Worm (Caenorhabditis elegans) whole organism, L1 larva: ENCODE data around the gene srg-6.

Source experiments
- C04F5.9 ChIP-seq: sonication (generic microtip); optimal IDR thresholded peaks from 2 replicates; lab custom pipeline; 2016; ENCODE audit warnings: missing genetic modification characterization, missing compliant biosample characterization
- F16B12.6 ChIP-seq: fragments of 150-350 bp; optimal IDR thresholded peaks from 2 replicates; lab custom pipeline; 2014; ENCODE audit warnings: missing biosample characterization, missing genetic modification characterization
- Y116A8C.19 ChIP-seq: sonication (generic microtip); optimal IDR thresholded peaks from 2 replicates; lab custom pipeline; 2016; ENCODE audit warnings: missing compliant biosample characterization, missing genetic modification characterization, borderline replicate concordance
- aha-1 ChIP-seq: fragments of 150-350 bp; optimal IDR thresholded peaks from 2 replicates; lab custom pipeline; 2014; ENCODE audit warnings: missing biosample characterization, missing genetic modification characterization
- alr-1 ChIP-seq: fragments of 200-800 bp; sonication (Bioruptor generic); optimal IDR thresholded peaks from 2 replicates; lab custom pipeline; 2018; ENCODE audit warnings: borderline replicate concordance, mild to moderate bottlenecking, missing genetic modification characterization, missing compliant biosample characterization
- aly-2 ChIP-seq: fragments of 150-350 bp; optimal IDR thresholded peaks from 2 replicates; lab custom pipeline; 2014; ENCODE audit warnings: missing biosample characterization, missing genetic modification characterization
- ama-1 ChIP-seq: fragments of 150-350 bp; optimal IDR thresholded peaks from 2 replicates; lab custom pipeline; 2014
- blmp-1 ChIP-seq: fragments of 150-350 bp; optimal IDR thresholded peaks from 2 replicates; lab custom pipeline; 2014; ENCODE audit warnings: missing biosample characterization, missing genetic modification characterization
- ceh-63 ChIP-seq: fragments of 200-800 bp; sonication (Bioruptor generic); optimal IDR thresholded peaks from 2 replicates; lab custom pipeline; 2018; ENCODE audit warnings: mild to moderate bottlenecking, missing genetic modification characterization, missing compliant biosample characterization
- ceh-8 ChIP-seq: fragments of 200-800 bp; sonication (Bioruptor generic); optimal IDR thresholded peaks from 2 replicates; lab custom pipeline; 2018; ENCODE audit warnings: mild to moderate bottlenecking, missing genetic modification characterization, moderate library complexity, missing compliant biosample characterization
- ceh-82 ChIP-seq, 3 experiments: fragments of 150-350 bp in 1 of 3; sonication (generic microtip) in 2 of 3; optimal IDR thresholded peaks; 2 replicates each; lab custom pipeline; 2014 to 2017; ENCODE audit warnings: missing biosample characterization in 3 of 3, missing genetic modification characterization in 3 of 3
- ceh-88 ChIP-seq: fragments of 200-800 bp; sonication (Bioruptor generic); IDR thresholded peaks from 2 replicates; pipeline ENCODE4 v1.3.6; 2022; ENCODE audit warnings: missing genetic modification characterization, missing compliant biosample characterization
- ceh-90 ChIP-seq: sonication (generic microtip); optimal IDR thresholded peaks from 2 replicates; lab custom pipeline; 2016; ENCODE audit warnings: missing genetic modification characterization, missing compliant biosample characterization
- ces-1 ChIP-seq: fragments of 150-350 bp; optimal IDR thresholded peaks from 2 replicates; lab custom pipeline; 2014; ENCODE audit warnings: missing biosample characterization, missing genetic modification reagents, missing genetic modification characterization
- efl-1 ChIP-seq, 4 experiments: fragments of 150-350 bp; optimal IDR thresholded peaks in 3 of 4; peaks in 1 of 4; 1 replicate in 1 of 4; 2 replicates in 3 of 4; lab custom pipeline; 2014; ENCODE audit warnings: missing biosample characterization in 2 of 4, missing genetic modification characterization in 2 of 4, missing genetic modification reagents in 2 of 4
- efl-3 ChIP-seq: fragments of 200-800 bp; sonication (Bioruptor generic); optimal IDR thresholded peaks from 2 replicates; lab custom pipeline; 2018; ENCODE audit warnings: mild to moderate bottlenecking, missing genetic modification characterization, missing compliant biosample characterization
- egl-27 ChIP-seq, 2 experiments: fragments of 150-350 bp in 1 of 2; sonication (generic microtip); optimal IDR thresholded peaks; 3 replicates each; lab custom pipeline; 2017 to 2018; ENCODE audit warnings: missing biosample characterization in 2 of 2, missing genetic modification characterization in 2 of 2, missing genetic modification reagents in 2 of 2
- elt-2 ChIP-seq: sonication (generic microtip); optimal IDR thresholded peaks from 2 replicates; lab custom pipeline; 2016; ENCODE audit warnings: missing genetic modification characterization, mild to moderate bottlenecking, inconsistent platforms, missing compliant biosample characterization, missing genetic modification reagents
- ets-5 ChIP-seq: fragments of 200-800 bp; sonication (Bioruptor generic); IDR thresholded peaks from 2 replicates; pipeline ENCODE4 v1.3.6; 2022; ENCODE audit warnings: missing genetic modification characterization, missing compliant biosample characterization
- fkh-10 ChIP-seq: sonication (generic microtip); optimal IDR thresholded peaks from 2 replicates; lab custom pipeline; 2017; ENCODE audit warnings: missing biosample characterization, missing genetic modification reagents, missing genetic modification characterization
- fkh-4 ChIP-seq: sonication (generic microtip); optimal IDR thresholded peaks from 2 replicates; lab custom pipeline; 2016; ENCODE audit warnings: missing compliant biosample characterization, missing genetic modification characterization, borderline replicate concordance
- fkh-8 ChIP-seq: sonication (generic microtip); optimal IDR thresholded peaks from 2 replicates; lab custom pipeline; 2016; ENCODE audit warnings: mild to moderate bottlenecking, missing genetic modification characterization, missing compliant biosample characterization
- grh-1 ChIP-seq: fragments of 200-800 bp; sonication (Bioruptor generic); IDR thresholded peaks from 2 replicates; pipeline ENCODE4 v1.3.6; 2022; ENCODE audit warnings: missing genetic modification reagents, missing genetic modification characterization, missing compliant biosample characterization
- hlh-4 ChIP-seq: sonication (generic microtip); optimal IDR thresholded peaks from 2 replicates; lab custom pipeline; 2016; ENCODE audit warnings: mild to moderate bottlenecking, missing genetic modification characterization, missing compliant biosample characterization
- irx-1 ChIP-seq: sonication (generic microtip); optimal IDR thresholded peaks from 2 replicates; lab custom pipeline; 2016; ENCODE audit warnings: missing genetic modification characterization, missing compliant biosample characterization
- lin-13 ChIP-seq: fragments of 150-350 bp; optimal IDR thresholded peaks from 2 replicates; lab custom pipeline; 2014; ENCODE audit warnings: missing biosample characterization, missing genetic modification reagents, missing genetic modification characterization
- lin-14 ChIP-seq: fragments of 200-800 bp; sonication (Bioruptor generic); optimal IDR thresholded peaks from 2 replicates; lab custom pipeline; 2018; ENCODE audit warnings: mild to moderate bottlenecking, missing genetic modification characterization, moderate library complexity, missing compliant biosample characterization
- lin-35 ChIP-seq, 2 experiments: fragments of 150-350 bp; optimal IDR thresholded peaks; 2 replicates each; lab custom pipeline; 2014; ENCODE audit warnings: missing biosample characterization in 2 of 2, missing genetic modification characterization in 2 of 2, missing genetic modification reagents in 2 of 2
- lir-3 ChIP-seq: sonication (generic microtip); optimal IDR thresholded peaks from 2 replicates; lab custom pipeline; 2016; ENCODE audit warnings: mild to moderate bottlenecking, missing genetic modification characterization, moderate library complexity, missing compliant biosample characterization; ENCODE audit not compliant: poor library complexity
- lsy-2 ChIP-seq, 2 experiments: fragments of 150-350 bp; optimal IDR thresholded peaks; 2 replicates each; lab custom pipeline; 2014; ENCODE audit warnings: missing biosample characterization in 2 of 2, missing genetic modification characterization in 2 of 2
- mab-9 ChIP-seq: fragments of 200-800 bp; sonication (Bioruptor generic); IDR thresholded peaks from 2 replicates; pipeline ENCODE4 v1.3.6; 2022; ENCODE audit warnings: missing genetic modification reagents, missing genetic modification characterization, missing compliant biosample characterization
- mdl-1 ChIP-seq, 2 experiments: fragments of 150-350 bp; optimal IDR thresholded peaks; 2 replicates each; lab custom pipeline; 2014 to 2017; ENCODE audit warnings: missing biosample characterization in 2 of 2, missing genetic modification characterization in 2 of 2, inconsistent platforms in 1 of 2
- mep-1 ChIP-seq: fragments of 150-350 bp; optimal IDR thresholded peaks from 2 replicates; lab custom pipeline; 2014; ENCODE audit warnings: missing biosample characterization, missing genetic modification characterization
- nhr-19 ChIP-seq: fragments of 200-800 bp; sonication (Bioruptor generic); conservative IDR thresholded peaks from 2 replicates; pipeline ENCODE4 v1.3.6; 2022; ENCODE audit warnings: missing genetic modification characterization, missing compliant biosample characterization
- nhr-28 ChIP-seq: fragments of 150-350 bp; optimal IDR thresholded peaks from 2 replicates; lab custom pipeline; 2014; ENCODE audit warnings: missing biosample characterization, missing genetic modification characterization
- nhr-77 ChIP-seq: fragments of 150-350 bp; optimal IDR thresholded peaks from 2 replicates; lab custom pipeline; 2014; ENCODE audit warnings: missing biosample characterization, missing genetic modification characterization
- nhr-84 ChIP-seq: sonication (generic microtip); optimal IDR thresholded peaks from 2 replicates; lab custom pipeline; 2017; ENCODE audit warnings: missing biosample characterization, missing genetic modification characterization
- nhr-85 ChIP-seq: sonication (generic microtip); peaks from one replicate; lab custom pipeline; 2016; ENCODE audit warnings: missing genetic modification characterization, inconsistent platforms, missing compliant biosample characterization
- pax-3 ChIP-seq: fragments of 200-800 bp; sonication (Bioruptor generic); optimal IDR thresholded peaks from 2 replicates; lab custom pipeline; 2018; ENCODE audit warnings: mild to moderate bottlenecking, missing genetic modification characterization, moderate library complexity, missing compliant biosample characterization
- pqm-1 ChIP-seq: sonication (generic microtip); optimal IDR thresholded peaks from 3 replicates; lab custom pipeline; 2017; ENCODE audit warnings: missing biosample characterization, missing genetic modification characterization
- snpc-4 ChIP-seq: fragments of 150-350 bp; optimal IDR thresholded peaks from 2 replicates; lab custom pipeline; 2014; ENCODE audit warnings: missing biosample characterization, missing genetic modification characterization
- snu-23 ChIP-seq: sonication (generic microtip); optimal IDR thresholded peaks from 2 replicates; lab custom pipeline; 2016; ENCODE audit warnings: missing genetic modification characterization, missing compliant biosample characterization
- sox-4 ChIP-seq: sonication (generic microtip); optimal IDR thresholded peaks from 2 replicates; lab custom pipeline; 2016; ENCODE audit warnings: missing genetic modification characterization, missing compliant biosample characterization
- sptf-1 ChIP-seq: fragments of 150-350 bp; optimal IDR thresholded peaks from 2 replicates; lab custom pipeline; 2014; ENCODE audit warnings: missing biosample characterization, missing genetic modification characterization
- tbx-2 ChIP-seq: sonication (generic microtip); optimal IDR thresholded peaks from 2 replicates; lab custom pipeline; 2016; ENCODE audit warnings: missing genetic modification characterization, missing compliant biosample characterization
- unc-30 ChIP-seq: sonication (generic microtip); optimal IDR thresholded peaks from 2 replicates; lab custom pipeline; 2017; ENCODE audit warnings: missing biosample characterization, missing genetic modification characterization
- unc-98 ChIP-seq: fragments of 200-800 bp; sonication (Bioruptor generic); IDR thresholded peaks from 2 replicates; pipeline ENCODE4 v1.3.6; 2022; ENCODE audit warnings: missing genetic modification characterization, missing compliant biosample characterization
- vab-15 ChIP-seq: sonication (generic microtip); optimal IDR thresholded peaks from 2 replicates; lab custom pipeline; 2017; ENCODE audit warnings: missing genotype, mild to moderate bottlenecking, missing genetic modification characterization, missing compliant biosample characterization
- xbp-1 ChIP-seq: sonication (generic microtip); optimal IDR thresholded peaks from 2 replicates; lab custom pipeline; 2016; ENCODE audit warnings: missing genetic modification characterization, missing compliant biosample characterization

Gene srg-6

ce11 chrIII:6283024-6283423, 17.2 kb upstream of the srg-6 start:
- TF ChIP-seq snpc-4 (tag; lab: Kevin White, UChicago) = no peak
- no peak for TF ChIP-seq efl-1 (optimal IDR thresholded peaks at IDR 0.05; lab: Kevin White, UChicago)
- peak in 1 of 2 experiments; percentile 46 for TF ChIP-seq efl-1 (GFP tag; optimal IDR thresholded peaks at IDR 0.05 in 1 of 2; lab: Kevin White, UChicago)

- TF ChIP-seq ceh-90 (tag; lab: Kevin White, UChicago) (peak; percentile 24), ces-1 (GFP tag; lab: Kevin White, UChicago) (no peak), unc-98 (GFP tag; lab: Robert Waterston, UW) (no peak), xbp-1 (tag; lab: Kevin White, UChicago) (peak; percentile 77), mep-1 (tag; lab: Kevin White, UChicago) (peak; percentile 58), pax-3 (tag; lab: Kevin White, UChicago) (peak; percentile 10), F16B12.6 (no peak), lsy-2 (tag; optimal IDR thresholded peaks at IDR 0.05; lab: Kevin White, UChicago) (peak; percentile 79 to 81), efl-3 (no peak), mdl-1 (tag; optimal IDR thresholded peaks at IDR 0.05; lab: Kevin White, UChicago) (peak in 1 of 2 experiments; percentile 83), mab-9 (GFP tag; lab: Robert Waterston, UW) (0 out of 2 replicates have a peak, but pooled peaks have one; percentile 47), ceh-82 (tag; optimal IDR thresholded peaks at IDR 0.05; lab: Kevin White, UChicago) (peak; percentile 50 to 84 (median 62)), irx-1 (peak; percentile 75), ceh-88 (GFP tag; lab: Robert Waterston, UW) (peak; percentile 71; the same call in 1 of the 2 replicates), lin-14 (peak; percentile 94), fkh-4 (tag; lab: Kevin White, UChicago) (peak; percentile 49), nhr-77 (tag; lab: Kevin White, UChicago) (peak; percentile 68), hlh-4 (no peak), Y116A8C.19 (tag; lab: Kevin White, UChicago) (no peak), pqm-1 (tag; lab: Kevin White, UChicago) (no peak), sptf-1 (tag; lab: Kevin White, UChicago) (no peak), aha-1 (tag; lab: Kevin White, UChicago) (no peak), grh-1 (GFP tag; lab: Robert Waterston, UW) (peak; percentile 22; the same call in 1 of the 2 replicates), sox-4 (no peak), lin-35 (GFP tag; optimal IDR thresholded peaks at IDR 0.05; lab: Kevin White, UChicago) (peak; percentile 74 to 79), ets-5 (GFP tag; lab: Robert Waterston, UW) (no peak), unc-30 (no peak), vab-15 (tag; lab: Kevin White, UChicago) (no peak), C04F5.9 (tag; lab: Kevin White, UChicago) (no peak), nhr-84 (no peak), nhr-28 (tag; lab: Kevin White, UChicago) (no peak), fkh-8 (peak; percentile 85), lin-13 (GFP tag; lab: Kevin White, UChicago) (peak; percentile 72), fkh-10 (GFP tag; lab: Kevin White, UChicago) (peak; percentile 56), egl-27 (tag; optimal IDR thresholded peaks at IDR 0.05; lab: Kevin White, UChicago) (peak in 1 of 2 experiments; percentile 81), efl-1 (optimal IDR thresholded peaks at IDR 0.05; lab: Kevin White, UChicago) (peak; percentile 86 to 98), efl-1 (GFP tag; optimal IDR thresholded peaks at IDR 0.05 in 1 of 2; lab: Kevin White, UChicago) (peak; percentile 50 to 96), nhr-19 (GFP tag; lab: Robert Waterston, UW) (peak; percentile 89), alr-1 (tag; lab: Kevin White, UChicago) (no peak), snu-23 (GFP tag; lab: Kevin White, UChicago) (peak; percentile 96), ama-1 (no peak), snpc-4 (tag; lab: Kevin White, UChicago) (peak; percentile 72), blmp-1 (peak; percentile 40), ceh-8 (GFP tag; lab: Kevin White, UChicago) (peak; percentile 66), nhr-85 (tag; lab: Kevin White, UChicago) (peak; percentile 92), tbx-2 (tag; lab: Kevin White, UChicago) (peak; percentile 88), elt-2 (tag; lab: Kevin White, UChicago) (peak; percentile 68), ceh-63 (no peak), aly-2 (tag; lab: Kevin White, UChicago) (peak; percentile 59), lir-3 (peak; percentile 58)
These were observed 14.3 kb upstream of the srg-6 start, which contains the start of gene hmg-1.2 for ce11 chrIII:6280070-6280596. Gene hmg-1.2 (plus strand): TSS chrIII:6280380.
